Worm (Caenorhabditis elegans): ENCODE results near the gene F53F4.16.

The F53F4.16 gene

DNA sequence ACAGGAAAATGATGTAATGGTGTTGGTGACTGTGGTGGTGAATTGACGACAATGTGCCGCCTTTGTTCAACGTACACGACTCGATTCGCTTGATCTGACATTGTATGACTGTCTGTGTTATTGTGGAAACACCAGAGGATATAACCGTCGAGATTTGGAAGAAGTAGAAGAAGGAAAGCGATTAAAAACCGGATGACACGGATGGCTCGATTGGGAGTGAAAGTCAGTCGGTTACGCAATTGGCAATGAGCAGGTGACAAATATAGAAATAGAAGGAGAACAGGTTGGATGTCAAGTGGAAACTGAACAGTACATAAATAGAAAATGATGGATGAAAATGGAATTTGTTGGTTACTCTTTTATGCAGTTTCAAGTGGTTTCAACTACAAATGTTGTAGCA lies 20.7 kb downstream of the F53F4.16 start, which contains the start of gene rdy-2:
Gene rdy-2, minus strand, starts transcription at position 101 of the 400 bp plus-strand sequence.
- TF ChIP-seq F33H1.4 (GFP tag; IDR thresholded peaks at IDR 0.05) = no peak
- no peak for TF ChIP-seq attf-5 (GFP tag; optimal IDR thresholded peaks at IDR 0.05)
- TF ChIP-seq hmg-20 (GFP tag; IDR thresholded peaks at IDR 0.05) = no peak
- no peak for TF ChIP-seq nhr-80 (tag; optimal IDR thresholded peaks at IDR 0.05)
- no peak for TF ChIP-seq F57A8.1 (GFP tag; optimal IDR thresholded peaks at IDR 0.05)
- TF ChIP-seq madf-8 (GFP tag; conservative IDR thresholded peaks at IDR 0.05) = no peak
- TF ChIP-seq lin-35 (GFP tag; optimal IDR thresholded peaks at IDR 0.05) = no peak
- no peak for TF ChIP-seq dpff-1 (tag; optimal IDR thresholded peaks at IDR 0.05)
- no peak for TF ChIP-seq B0336.3 (GFP tag; IDR thresholded peaks at IDR 0.05)
- TF ChIP-seq T26A5.8 (tag; optimal IDR thresholded peaks at IDR 0.05) = no peak

DNA sequence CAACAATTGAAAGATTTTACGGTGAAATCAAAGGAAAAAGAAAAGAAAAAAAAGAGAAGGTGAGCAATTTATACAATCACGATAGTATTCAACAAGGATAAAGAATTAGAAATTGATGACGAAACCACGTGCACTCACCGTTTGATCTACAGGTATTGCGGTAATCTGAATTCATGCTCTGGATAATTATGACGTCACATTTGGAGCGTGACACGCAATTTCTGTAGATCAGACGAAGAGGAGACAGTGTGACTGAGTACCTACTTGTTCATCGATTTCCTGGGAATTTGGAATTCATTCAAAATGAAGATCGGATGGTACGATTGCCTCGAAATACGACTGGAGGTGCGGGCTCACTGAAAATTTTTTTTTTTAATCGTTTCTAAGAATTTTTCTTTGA lies 23.2 kb downstream of the F53F4.16 start:
- no peak for TF ChIP-seq bed-2 (GFP tag; IDR thresholded peaks at IDR 0.05)
- no peak for TF ChIP-seq ztf-28 (GFP tag; IDR thresholded peaks at IDR 0.05)
- no peak for TF ChIP-seq C17E4.6 (GFP tag; IDR thresholded peaks at IDR 0.05)

DNA sequence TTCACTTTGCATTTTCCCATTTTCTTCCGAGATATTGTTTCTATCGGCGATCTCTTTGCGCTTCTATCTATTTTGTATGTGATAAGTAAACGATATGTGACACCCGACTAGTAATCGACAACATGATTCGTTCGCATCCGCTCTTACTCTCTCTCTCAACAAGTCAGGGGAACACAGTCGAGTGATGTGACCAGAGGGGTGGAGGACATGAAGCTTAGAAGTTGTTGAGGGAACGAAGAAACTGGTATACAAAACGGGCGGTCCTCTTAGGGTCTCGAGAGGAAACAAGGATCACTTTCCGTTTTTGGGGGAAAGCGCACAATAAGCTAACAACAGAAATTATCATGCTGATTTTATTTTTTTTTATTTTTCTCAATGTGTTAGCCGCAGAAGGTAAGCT lies 28.5 kb downstream of the F53F4.16 start, which contains the start of gene F53F4.4:
Gene F53F4.4, plus strand, starts transcription at position 301 of the 400 bp plus-strand sequence.
- TF ChIP-seq madf-6 (GFP tag; IDR thresholded peaks at IDR 0.05) (peak; percentile 47; the same call in 1 of the 2 replicates), Y95B8A.8 (GFP tag; IDR thresholded peaks at IDR 0.05) (0 out of 2 replicates have a peak, but pooled peaks have one; percentile 18), ztf-22 (GFP tag; optimal IDR thresholded peaks at IDR 0.05) (no peak)

DNA sequence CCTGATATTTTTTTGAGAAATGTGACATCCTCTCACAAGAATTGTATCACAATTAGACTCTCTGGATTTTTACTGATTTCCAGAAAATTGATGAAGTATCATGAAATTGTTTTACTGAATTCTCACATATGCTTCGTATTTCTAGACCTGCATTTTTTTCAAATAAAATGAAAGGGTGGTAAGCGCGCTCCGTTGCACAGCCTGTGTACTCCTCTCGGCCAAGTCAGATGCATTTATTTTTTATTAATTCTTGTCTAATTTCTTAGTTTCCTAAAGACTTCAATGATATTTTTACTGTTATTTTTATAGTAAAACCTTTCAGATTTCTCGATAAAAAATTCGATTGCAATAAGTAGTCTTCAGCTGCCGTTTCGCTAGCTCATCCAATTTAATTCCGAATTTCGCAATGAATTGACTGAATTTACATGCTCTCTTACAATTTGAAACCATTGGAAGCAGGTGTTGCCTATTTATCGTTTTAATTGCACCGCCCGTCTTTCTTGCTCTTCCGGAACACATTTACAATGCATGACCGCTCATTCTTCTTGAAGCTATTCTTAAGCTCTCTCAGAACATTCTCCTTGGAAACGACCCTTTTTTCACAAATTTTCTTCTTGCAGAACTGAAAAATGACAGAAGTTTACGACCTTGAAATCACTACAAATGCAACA lies 30.0 kb downstream of the F53F4.16 start, which contains the start of gene tbcb-1:
Gene tbcb-1, plus strand, starts transcription at position 621 of the 671 bp plus-strand sequence.
- TF ChIP-seq ceh-79 (tag; optimal IDR thresholded peaks at IDR 0.05) (no peak), lsl-1 (GFP tag; optimal IDR thresholded peaks at IDR 0.05) (peak; percentile 32), him-1 (tag; optimal IDR thresholded peaks at IDR 0.05) (peak; percentile 36), madf-6 (GFP tag; IDR thresholded peaks at IDR 0.05) (peak; percentile 92), tbx-9 (tag; optimal IDR thresholded peaks at IDR 0.05; ENCODE audit: borderline replicate concordance) (no peak), lin-54 (GFP tag; optimal IDR thresholded peaks at IDR 0.05) (no peak), madf-8 (GFP tag; conservative IDR thresholded peaks at IDR 0.05) (peak; percentile 90), F37B4.10 (GFP tag; IDR thresholded peaks at IDR 0.05) (no peak), attf-3 (GFP tag; conservative IDR thresholded peaks at IDR 0.05) (0 out of 2 replicates have a peak, but pooled peaks have one; percentile 19), mcd-1 (GFP tag; IDR thresholded peaks at IDR 0.05) (peak; percentile 92), snpc-3.4 (tag; optimal IDR thresholded peaks at IDR 0.05) (peak; percentile 0), egl-18 (GFP tag; IDR thresholded peaks at IDR 0.05) (no peak), ZK185.1 (tag; optimal IDR thresholded peaks at IDR 0.05; ENCODE audit: poor library complexity, severe bottlenecking) (no peak), snpc-1.3 (tag; optimal IDR thresholded peaks at IDR 0.05; ENCODE audit: insufficient read depth) (no peak), xnd-1 (tag; optimal IDR thresholded peaks at IDR 0.05) (peak; percentile 79), bed-2 (GFP tag; IDR thresholded peaks at IDR 0.05) (no peak), lin-35 (GFP tag; optimal IDR thresholded peaks at IDR 0.05) (no peak), B0261.1 (tag; optimal IDR thresholded peaks at IDR 0.05) (no peak), attf-6 (GFP tag; IDR thresholded peaks at IDR 0.05) (no peak)

All from whole organism, young adult.